Comparison of ENCODE assay signal across 2 worm cellular contexts in genomic region chrX:14334151-14334550, ce11.
TF ChIP-seq lines count a peak whose summit lies in the region.

No protein-coding gene starts in this region.

TF ChIP-seq in whole organism, L1 larva, 84 proteins besides CTCF, POLR2A, EP300 and RAD21 (continued from another document):
- TF ChIP-seq ama-1 (optimal IDR thresholded peaks at IDR 0.05; lab: Kevin White, UChicago) (no peak), tbx-2 (tag; optimal IDR thresholded peaks at IDR 0.05; lab: Kevin White, UChicago) (no peak), ceh-63 (GFP tag; optimal IDR thresholded peaks at IDR 0.05; lab: Kevin White, UChicago) (no peak), efl-1 (optimal IDR thresholded peaks at IDR 0.05; lab: Kevin White, UChicago) (peak in 1 of 2 experiments; percentile 3), efl-1 (GFP tag; optimal IDR thresholded peaks at IDR 0.05 in 1 of 2; lab: Kevin White, UChicago) (no peak), dsc-1 (tag; optimal IDR thresholded peaks at IDR 0.05; lab: Kevin White, UChicago) (no peak), egl-27 (tag; optimal IDR thresholded peaks at IDR 0.05; lab: Kevin White, UChicago) (no peak), nhr-237 (tag; optimal IDR thresholded peaks at IDR 0.05; lab: Kevin White, UChicago) (no peak), nhr-12 (tag; optimal IDR thresholded peaks at IDR 0.05; lab: Kevin White, UChicago) (no peak), lin-14 (GFP tag; optimal IDR thresholded peaks at IDR 0.05; lab: Kevin White, UChicago) (peak; percentile 32), ceh-8 (GFP tag; optimal IDR thresholded peaks at IDR 0.05; lab: Kevin White, UChicago) (no peak), nhr-77 (tag; optimal IDR thresholded peaks at IDR 0.05; lab: Kevin White, UChicago) (no peak), ceh-90 (tag; optimal IDR thresholded peaks at IDR 0.05; lab: Kevin White, UChicago) (no peak), lsy-2 (tag; optimal IDR thresholded peaks at IDR 0.05; lab: Kevin White, UChicago) (peak in 1 of 2 experiments; percentile 44), aha-1 (tag; optimal IDR thresholded peaks at IDR 0.05; lab: Kevin White, UChicago) (no peak), fos-1 (tag; optimal IDR thresholded peaks at IDR 0.05; lab: Kevin White, UChicago) (no peak), unc-98 (GFP tag; IDR thresholded peaks at IDR 0.05; lab: Robert Waterston, UW) (no peak), egl-13 (tag; optimal IDR thresholded peaks at IDR 0.05; lab: Kevin White, UChicago) (no peak), mep-1 (tag; optimal IDR thresholded peaks at IDR 0.05; lab: Kevin White, UChicago) (peak; percentile 62), zag-1 (tag; optimal IDR thresholded peaks at IDR 0.05; lab: Kevin White, UChicago) (no peak), blmp-1 (tag; optimal IDR thresholded peaks at IDR 0.05; lab: Kevin White, UChicago) (peak; percentile 15)

TF ChIP-seq in whole organism, L2 larva, 48 proteins besides CTCF, POLR2A, EP300 and RAD21 (continued from another document):
- TF ChIP-seq snpc-4 (tag; optimal IDR thresholded peaks at IDR 0.05; lab: Kevin White, UChicago) = no peak
